Fruit fly (Drosophila melanogaster) whole organism, embryonic: ENCODE results near the gene Tip60.
A peak's percentile ranks its signal among the peaks of the same experiment; 100 is the strongest.

ENCODE experiments used
- Awh ChIP-seq: fragments of 200-800 bp; sonication (Bioruptor generic); IDR thresholded peaks from 2 replicates; pipeline ENCODE4, ENCODE4 v1.3.6; 2022; ENCODE audit warnings: missing biosample characterization, missing genetic modification characterization
- CG10267 ChIP-seq: fragments of 200-800 bp; sonication (Bioruptor generic); optimal IDR thresholded peaks from 2 replicates; lab custom pipeline; 2018; ENCODE audit warnings: missing biosample characterization, mild to moderate bottlenecking, missing genetic modification characterization, moderate library complexity
- CG10431 ChIP-seq: fragments of 200-800 bp; sonication (Bioruptor generic); optimal IDR thresholded peaks from 3 replicates; lab custom pipeline; 2018; ENCODE audit warnings: missing biosample characterization, mild to moderate bottlenecking, missing genetic modification characterization
- CG13123 ChIP-seq: fragments of 200-800 bp; sonication (Bioruptor generic); optimal IDR thresholded peaks from 2 replicates; lab custom pipeline; 2016; ENCODE audit warnings: missing biosample characterization, missing genetic modification characterization
- CG15479 ChIP-seq: fragments of 200-800 bp; sonication (Bioruptor generic); optimal IDR thresholded peaks from 3 replicates; lab custom pipeline; 2019; ENCODE audit warnings: missing biosample characterization, mild to moderate bottlenecking, missing genetic modification characterization, moderate library complexity
- CG15514 ChIP-seq: fragments of 200-800 bp; sonication (Bioruptor generic); optimal IDR thresholded peaks from 3 replicates; lab custom pipeline; 2017; ENCODE audit warnings: missing biosample characterization, missing genetic modification characterization, mild to moderate bottlenecking, moderate library complexity, missing genetic modification reagents
- CG15601 ChIP-seq: fragments of 200-800 bp; sonication (Bioruptor generic); optimal IDR thresholded peaks from 3 replicates; lab custom pipeline; 2019; ENCODE audit warnings: missing biosample characterization, mild to moderate bottlenecking, missing genetic modification characterization, moderate library complexity
- CG17359 ChIP-seq: fragments of 200-800 bp; sonication (Bioruptor generic); optimal IDR thresholded peaks from 3 replicates; lab custom pipeline; 2018; ENCODE audit warnings: missing biosample characterization, mild to moderate bottlenecking, missing genetic modification characterization, moderate library complexity
- CG18599 ChIP-seq: fragments of 200-800 bp; sonication (Bioruptor generic); optimal IDR thresholded peaks from 3 replicates; lab custom pipeline; 2017; ENCODE audit warnings: missing biosample characterization, missing genetic modification characterization, mild to moderate bottlenecking, moderate library complexity, missing genetic modification reagents
- CG3065 ChIP-seq: fragments of 200-800 bp; sonication (Bioruptor generic); optimal IDR thresholded peaks from 2 replicates; lab custom pipeline; 2016; ENCODE audit warnings: missing biosample characterization, missing genetic modification characterization
- CG33557 ChIP-seq: fragments of 200-800 bp; sonication (Bioruptor generic); optimal IDR thresholded peaks from 2 replicates; lab custom pipeline; 2019; ENCODE audit warnings: missing biosample characterization, mild to moderate bottlenecking, missing genetic modification characterization, moderate library complexity
- CG34224 ChIP-seq: fragments of 200-800 bp; sonication (Bioruptor generic); IDR thresholded peaks from 3 replicates; pipeline ENCODE4 v1.3.6; 2022; ENCODE audit warnings: missing biosample characterization, missing genetic modification characterization; ENCODE audit not compliant: partially characterized antibody
- CG4707 ChIP-seq: fragments of 200-800 bp; sonication (Bioruptor generic); optimal IDR thresholded peaks from 2 replicates; lab custom pipeline; 2018; ENCODE audit warnings: missing biosample characterization, mild to moderate bottlenecking, missing genetic modification characterization, moderate library complexity
- CG6791 ChIP-seq: fragments of 200-800 bp; sonication (Bioruptor generic); IDR thresholded peaks from 3 replicates; pipeline ENCODE4 v1.3.6; 2022; ENCODE audit warnings: missing biosample characterization, missing genetic modification characterization; ENCODE audit not compliant: partially characterized antibody
- CG8478 ChIP-seq: fragments of >200 bp; optimal IDR thresholded peaks from 2 replicates; lab custom pipeline; 2018
- CG9727 ChIP-seq: fragments of 200-800 bp; sonication (Bioruptor generic); optimal IDR thresholded peaks from 3 replicates; lab custom pipeline; 2017; ENCODE audit warnings: missing biosample characterization, mild to moderate bottlenecking, missing genetic modification characterization
- Drgx ChIP-seq: fragments of 200-800 bp; sonication (Bioruptor generic); IDR thresholded peaks from 2 replicates; pipeline ENCODE4 v1.3.6; 2022; ENCODE audit warnings: missing biosample characterization, missing genetic modification characterization
- Fer2 ChIP-seq: fragments of 200-800 bp; sonication (Bioruptor generic); optimal IDR thresholded peaks from 2 replicates; lab custom pipeline; 2018; ENCODE audit warnings: missing biosample characterization, mild to moderate bottlenecking, missing genetic modification characterization, moderate library complexity
- HLH4C ChIP-seq: fragments of 200-800 bp; sonication (Bioruptor generic); IDR thresholded peaks from 3 replicates; pipeline ENCODE4 v1.3.6; 2022; ENCODE audit warnings: missing biosample characterization, missing genetic modification characterization; ENCODE audit not compliant: partially characterized antibody
- HLH54F ChIP-seq: fragments of 200-800 bp; sonication (Bioruptor generic); optimal IDR thresholded peaks from 3 replicates; lab custom pipeline; 2016; ENCODE audit warnings: missing biosample characterization, missing genetic modification characterization
- Jarid2 ChIP-seq: fragments of 200-800 bp; sonication (Bioruptor generic); optimal IDR thresholded peaks from 3 replicates; lab custom pipeline; 2017; ENCODE audit warnings: mild to moderate bottlenecking, missing biosample characterization, missing genetic modification reagents, missing genetic modification characterization
- Med ChIP-seq: fragments of 200-800 bp; sonication (Bioruptor generic); peaks from one replicate; lab custom pipeline; 2016; ENCODE audit warnings: missing biosample characterization, missing genetic modification characterization, mild to moderate bottlenecking, inconsistent platforms, moderate library complexity
- Myb ChIP-seq: fragments of 200-800 bp; sonication (Bioruptor generic); optimal IDR thresholded peaks from 2 replicates; lab custom pipeline; 2016; ENCODE audit warnings: missing biosample characterization, missing genetic modification characterization
- NFAT ChIP-seq: fragments of 200-800 bp; sonication (Bioruptor generic); IDR thresholded peaks from 2 replicates; pipeline ENCODE4 v1.3.6; 2022; ENCODE audit warnings: missing biosample characterization, missing genetic modification characterization
- Neu2 ChIP-seq: fragments of 200-800 bp; sonication (Bioruptor generic); optimal IDR thresholded peaks from 3 replicates; lab custom pipeline; 2016; ENCODE audit warnings: missing biosample characterization, missing genetic modification characterization, borderline replicate concordance
- Sin3A ChIP-seq: fragments of >200 bp; optimal IDR thresholded peaks from 2 replicates; lab custom pipeline; 2018
- Xbp1 ChIP-seq: fragments of 200-800 bp; sonication (Bioruptor generic); optimal IDR thresholded peaks from 3 replicates; lab custom pipeline; 2016; ENCODE audit warnings: missing biosample characterization, mild to moderate bottlenecking, missing genetic modification characterization
- ase ChIP-seq: fragments of 200-800 bp; sonication (Bioruptor generic); IDR thresholded peaks from 3 replicates; pipeline ENCODE4 v1.3.6; 2022; ENCODE audit warnings: missing biosample characterization, missing genetic modification characterization
- ato ChIP-seq: fragments of 200-800 bp; sonication (Bioruptor generic); IDR thresholded peaks from 2 replicates; pipeline ENCODE4 v1.3.6; 2022; ENCODE audit warnings: missing biosample characterization, missing genetic modification characterization; ENCODE audit not compliant: partially characterized antibody
- bigmax ChIP-seq: fragments of 200-800 bp; sonication (Bioruptor generic); optimal IDR thresholded peaks from 2 replicates; lab custom pipeline; 2018; ENCODE audit warnings: missing biosample characterization, mild to moderate bottlenecking, missing genetic modification characterization
- bsh ChIP-seq, 2 experiments: fragments of 200-800 bp; sonication (Bioruptor generic); optimal IDR thresholded peaks; 2 replicates each; lab custom pipeline; 2017 to 2018; ENCODE audit warnings: mild to moderate bottlenecking in 2 of 2, missing biosample characterization in 2 of 2, missing genetic modification characterization in 2 of 2, moderate library complexity in 1 of 2
- cad ChIP-seq: fragments of >200 bp; optimal IDR thresholded peaks from 2 replicates; lab custom pipeline; 2017; ENCODE audit warnings: missing biosample characterization, missing genetic modification characterization
- dysf ChIP-seq: fragments of 200-800 bp; sonication (Bioruptor generic); IDR thresholded peaks from 3 replicates; pipeline ENCODE4 v1.3.6; 2022; ENCODE audit warnings: missing biosample characterization, missing genetic modification characterization
- exex ChIP-seq: fragments of 200-800 bp; sonication (Bioruptor generic); optimal IDR thresholded peaks from 4 replicates; lab custom pipeline; 2018; ENCODE audit warnings: missing biosample characterization, mild to moderate bottlenecking, missing genetic modification characterization, moderate library complexity
- eyg ChIP-seq: fragments of 200-800 bp; sonication (Bioruptor generic); optimal IDR thresholded peaks from 3 replicates; lab custom pipeline; 2016; ENCODE audit warnings: missing biosample characterization, missing genetic modification characterization
- gcm2 ChIP-seq: fragments of 200-800 bp; sonication (Bioruptor generic); optimal IDR thresholded peaks from 2 replicates; lab custom pipeline; 2016; ENCODE audit warnings: missing biosample characterization, missing genetic modification characterization
- lab ChIP-seq: fragments of 200-800 bp; sonication (Bioruptor generic); optimal IDR thresholded peaks from 3 replicates; lab custom pipeline; 2017; ENCODE audit warnings: missing biosample characterization, missing genetic modification characterization, mild to moderate bottlenecking, moderate library complexity, missing genetic modification reagents
- lmd ChIP-seq: fragments of 200-800 bp; sonication (Bioruptor generic); IDR thresholded peaks from 2 replicates; pipeline ENCODE4 v1.3.6; 2022; ENCODE audit warnings: missing biosample characterization, missing genetic modification characterization
- luna ChIP-seq: fragments of 200-800 bp; sonication (Bioruptor generic); optimal IDR thresholded peaks from 2 replicates; lab custom pipeline; 2016; ENCODE audit warnings: missing biosample characterization, missing genetic modification characterization
- nmo ChIP-seq: fragments of 200-800 bp; sonication (Bioruptor generic); optimal IDR thresholded peaks from 2 replicates; lab custom pipeline; 2018; ENCODE audit warnings: missing biosample characterization, mild to moderate bottlenecking, missing genetic modification characterization, moderate library complexity
- pita ChIP-seq: fragments of 200-800 bp; sonication (Bioruptor generic); optimal IDR thresholded peaks from 2 replicates; lab custom pipeline; 2017; ENCODE audit warnings: missing biosample characterization, mild to moderate bottlenecking, missing genetic modification characterization
- sc ChIP-seq, 3 experiments: fragments of >200 bp in 2 of 3; fragments of 200-800 bp in 1 of 3; sonication (Bioruptor generic) in 1 of 3; optimal IDR thresholded peaks; 2 replicates in 2 of 3; 3 replicates in 1 of 3; lab custom pipeline; 2017; ENCODE audit warnings: mild to moderate bottlenecking in 1 of 3, missing biosample characterization in 1 of 3, missing genetic modification characterization in 1 of 3, missing genetic modification reagents in 1 of 3
- sisA ChIP-seq: fragments of 200-800 bp; sonication (Bioruptor generic); IDR thresholded peaks from 2 replicates; pipeline ENCODE4 v1.3.6; 2022; ENCODE audit warnings: missing biosample characterization, missing genetic modification characterization
- slp2 ChIP-seq: fragments of 200-800 bp; sonication (Bioruptor generic); optimal IDR thresholded peaks from 2 replicates; lab custom pipeline; 2016; ENCODE audit warnings: missing biosample characterization, missing genetic modification characterization
- so ChIP-seq: fragments of 200-800 bp; sonication (Bioruptor generic); IDR thresholded peaks from 3 replicates; pipeline ENCODE4 v1.3.6; 2022; ENCODE audit warnings: missing biosample characterization, missing genetic modification characterization
- sqz ChIP-seq: fragments of 200-800 bp; sonication (Bioruptor generic); optimal IDR thresholded peaks from 3 replicates; lab custom pipeline; 2018; ENCODE audit warnings: missing biosample characterization, mild to moderate bottlenecking, missing genetic modification characterization
- zen ChIP-seq: fragments of 200-800 bp; sonication (Bioruptor generic); optimal IDR thresholded peaks from 3 replicates; lab custom pipeline; 2018; ENCODE audit warnings: missing biosample characterization, mild to moderate bottlenecking, missing genetic modification characterization, moderate library complexity

Tip60 gene

dm6 chrX:4116834-4117736 lies at the start of gene Tip60, which contains the start of gene tyf (continued):
- TF ChIP-seq NFAT (GFP tag; lab: Robert Waterston, UW) = peak; percentile 29; the same call in 1 of the 2 replicates
- TF ChIP-seq CG33557 (GFP tag; lab: Kevin White, UChicago) = peak; percentile 4
- TF ChIP-seq CG15479 (GFP tag; lab: Kevin White, UChicago) = peak; percentile 69
- TF ChIP-seq CG8478 (lab: Kevin White, UChicago) = peak; percentile 56
- TF ChIP-seq nmo (GFP tag; lab: Kevin White, UChicago) = peak; percentile 19
- peak; percentile 57 for TF ChIP-seq CG17359 (tag; lab: Kevin White, UChicago)
- no peak for TF ChIP-seq pita
- TF ChIP-seq lmd (GFP tag; lab: Robert Waterston, UW) = peak; percentile 24; the same call in 1 of the 2 replicates
- TF ChIP-seq sqz (GFP tag; lab: Kevin White, UChicago) = peak; percentile 81
- no peak for TF ChIP-seq gcm2 (GFP tag; lab: Kevin White, UChicago)
- 0 out of 3 replicates have a peak, but pooled peaks have one; percentile 47 for TF ChIP-seq so (GFP tag; lab: Robert Waterston, UW)
- TF ChIP-seq Awh (GFP tag; lab: Robert Waterston, UW) = no peak
- TF ChIP-seq CG18599 (GFP tag; lab: Kevin White, UChicago) = peak; percentile 34
- peak; percentile 68 for TF ChIP-seq exex (tag; lab: Kevin White, UChicago)
- TF ChIP-seq CG6791 (GFP tag; lab: Robert Waterston, UW) = peak; percentile 79
- TF ChIP-seq Neu2 (GFP tag; lab: Kevin White, UChicago) = no peak
- TF ChIP-seq CG34224 (GFP tag; lab: Robert Waterston, UW) = peak; percentile 64; the same call in 2 of the 3 replicates
- peak; percentile 28 for TF ChIP-seq Xbp1 (GFP tag; lab: Kevin White, UChicago)
- peak; percentile 42 for TF ChIP-seq zen (tag; lab: Kevin White, UChicago)
- peak; percentile 4 for TF ChIP-seq CG10431
- peak; percentile 88 for TF ChIP-seq CG10267
- peak; percentile 67 for TF ChIP-seq HLH4C (GFP tag; lab: Robert Waterston, UW)
- TF ChIP-seq Myb = peak; percentile 62
- TF ChIP-seq ato (GFP tag; lab: Robert Waterston, UW) = peak; percentile 71
- peak; percentile 45 for TF ChIP-seq CG15514 (GFP tag; lab: Kevin White, UChicago)
- no peak for TF ChIP-seq ase (GFP tag; lab: Robert Waterston, UW)
- TF ChIP-seq, all 482 proteins: peak for 132

- no peak for TF ChIP-seq CG15601
- TF ChIP-seq luna (GFP tag; lab: Kevin White, UChicago) = no peak
- no peak for TF ChIP-seq bsh (GFP tag; optimal IDR thresholded peaks at IDR 0.05; lab: Kevin White, UChicago)
- no peak for TF ChIP-seq cad (GFP tag; lab: Kevin White, UChicago)
- TF ChIP-seq CG9727 (GFP tag; lab: Kevin White, UChicago) = no peak
- no peak for TF ChIP-seq slp2 (GFP tag; lab: Kevin White, UChicago)
- no peak for TF ChIP-seq CG13123
- TF ChIP-seq Sin3A (lab: Kevin White, UChicago) = no peak
- no peak for TF ChIP-seq CG15479 (GFP tag; lab: Kevin White, UChicago)
- 0 out of 3 replicates have a peak, but pooled peaks have one; percentile 20 for TF ChIP-seq dysf (GFP tag; lab: Robert Waterston, UW)
- no peak for TF ChIP-seq bigmax (GFP tag; lab: Kevin White, UChicago)
- no peak for TF ChIP-seq sc (optimal IDR thresholded peaks at IDR 0.05; lab: Kevin White, UChicago)
- TF ChIP-seq sc (GFP tag; optimal IDR thresholded peaks at IDR 0.05; lab: Kevin White, UChicago) = no peak
- TF ChIP-seq exex (tag; lab: Kevin White, UChicago) = no peak
- TF ChIP-seq Med (GFP tag; lab: Kevin White, UChicago) = peak; percentile 64
- peak; percentile 55; the same call in 1 of the 2 replicates for TF ChIP-seq Drgx (GFP tag; lab: Robert Waterston, UW)
- TF ChIP-seq CG4707 = no peak
- no peak for TF ChIP-seq sisA (GFP tag; lab: Robert Waterston, UW)
- TF ChIP-seq eyg = no peak
- peak; percentile 27 for TF ChIP-seq lab (GFP tag; lab: Kevin White, UChicago)
- no peak for TF ChIP-seq Fer2
- no peak for TF ChIP-seq CG3065 (GFP tag; lab: Kevin White, UChicago)
- TF ChIP-seq Jarid2 (GFP tag; lab: Kevin White, UChicago) = no peak
- TF ChIP-seq HLH54F = no peak
Measured at dm6 chrX:4150989-4151388, 33.7 kb upstream of the Tip60 start.
